Worm (Caenorhabditis elegans): ENCODE data around the gene ssp-34.

The ssp-34 gene

ce11 chrIV:10699000-10699399, 39.4 kb downstream of the ssp-34 start:
- TF ChIP-seq aly-2 (tag; optimal IDR thresholded peaks at IDR 0.05), result no peak
- TF ChIP-seq ceh-9 (tag; optimal IDR thresholded peaks at IDR 0.05), result no peak
- TF ChIP-seq daf-12 (tag; optimal IDR thresholded peaks at IDR 0.05), result no peak
- TF ChIP-seq nhr-43 (tag; optimal IDR thresholded peaks at IDR 0.05; ENCODE audit: poor library complexity, severe bottlenecking), result no peak

ce11 chrIV:10698486-10698885, 39.9 kb downstream of the ssp-34 start:
- no peak for TF ChIP-seq ztf-11 (tag; optimal IDR thresholded peaks at IDR 0.05)
- TF ChIP-seq eor-1 (tag; optimal IDR thresholded peaks at IDR 0.05), result no peak
- no peak for TF ChIP-seq unc-39 (tag; optimal IDR thresholded peaks at IDR 0.05)
- no peak for TF ChIP-seq nhr-12 (tag; optimal IDR thresholded peaks at IDR 0.05)
- TF ChIP-seq nfya-1 (tag; optimal IDR thresholded peaks at IDR 0.05; ENCODE audit: insufficient read depth), result no peak
- TF ChIP-seq tbx-2 (tag; optimal IDR thresholded peaks at IDR 0.05), result no peak
- TF ChIP-seq ztf-4 (tag; optimal IDR thresholded peaks at IDR 0.05), result no peak
- TF ChIP-seq skn-1 (tag; optimal IDR thresholded peaks at IDR 0.05), result no peak
- no peak for TF ChIP-seq lin-15B (tag; optimal IDR thresholded peaks at IDR 0.05)
- no peak for TF ChIP-seq ZK546.5 (tag; optimal IDR thresholded peaks at IDR 0.05)
- TF ChIP-seq fos-1 (tag; optimal IDR thresholded peaks at IDR 0.05), result no peak
- TF ChIP-seq ama-1 (optimal IDR thresholded peaks at IDR 0.05), result no peak
- TF ChIP-seq R02D3.7 (tag; optimal IDR thresholded peaks at IDR 0.05), result no peak
- TF ChIP-seq nhr-23 (tag; optimal IDR thresholded peaks at IDR 0.05), result no peak
- no peak for TF ChIP-seq pqm-1 (tag; optimal IDR thresholded peaks at IDR 0.05)
- no peak for TF ChIP-seq fkh-10 (GFP tag; optimal IDR thresholded peaks at IDR 0.05)
- TF ChIP-seq lin-39 (tag; optimal IDR thresholded peaks at IDR 0.05), result no peak
- TF ChIP-seq nhr-28 (tag; optimal IDR thresholded peaks at IDR 0.05), result no peak

- TF ChIP-seq pqm-1 (tag; optimal IDR thresholded peaks at IDR 0.05) (peak; percentile 15), nhr-23 (tag; optimal IDR thresholded peaks at IDR 0.05) (peak; percentile 72), nhr-25 (tag; optimal IDR thresholded peaks at IDR 0.05) (peak; percentile 86), jun-1 (tag; optimal IDR thresholded peaks at IDR 0.05) (peak; percentile 72), nhr-237 (tag; optimal IDR thresholded peaks at IDR 0.05) (no peak), ZK546.5 (tag; optimal IDR thresholded peaks at IDR 0.05) (no peak), nhr-67 (tag; optimal IDR thresholded peaks at IDR 0.05) (no peak), elt-1 (tag; optimal IDR thresholded peaks at IDR 0.05) (no peak), hmg-11 (tag; optimal IDR thresholded peaks at IDR 0.05) (peak; percentile 45), pha-4 (tag; optimal IDR thresholded peaks at IDR 0.05) (peak; percentile 67), aly-2 (tag; optimal IDR thresholded peaks at IDR 0.05) (no peak), elt-2 (tag; optimal IDR thresholded peaks at IDR 0.05) (peak; percentile 47), ztf-4 (tag; optimal IDR thresholded peaks at IDR 0.05) (no peak), daf-12 (tag; optimal IDR thresholded peaks at IDR 0.05) (no peak), snpc-4 (tag; optimal IDR thresholded peaks at IDR 0.05) (peak; percentile 67), nhr-76 (tag; optimal IDR thresholded peaks at IDR 0.05) (no peak), nhr-11 (tag; optimal IDR thresholded peaks at IDR 0.05) (no peak), tbx-2 (tag; optimal IDR thresholded peaks at IDR 0.05) (no peak), ceh-9 (tag; optimal IDR thresholded peaks at IDR 0.05) (no peak), egl-5 (tag; optimal IDR thresholded peaks at IDR 0.05) (peak; percentile 58), skn-1 (tag; optimal IDR thresholded peaks at IDR 0.05) (peak; percentile 1), ceh-16 (tag; optimal IDR thresholded peaks at IDR 0.05) (no peak), nfya-1 (tag; optimal IDR thresholded peaks at IDR 0.05; ENCODE audit: insufficient read depth) (peak; percentile 36), lin-39 (tag; optimal IDR thresholded peaks at IDR 0.05) (peak; percentile 40), unc-62 (GFP tag; optimal IDR thresholded peaks at IDR 0.05) (no peak), lin-15B (tag; optimal IDR thresholded peaks at IDR 0.05) (peak; percentile 23), ceh-28 (tag; optimal IDR thresholded peaks at IDR 0.05) (peak; percentile 33), ama-1 (optimal IDR thresholded peaks at IDR 0.05) (peak; percentile 8), nhr-28 (tag; optimal IDR thresholded peaks at IDR 0.05) (no peak), nhr-43 (tag; optimal IDR thresholded peaks at IDR 0.05; ENCODE audit: poor library complexity, severe bottlenecking) (no peak)
Measured at ce11 chrIV:10697022-10697979, 41.1 kb downstream of the ssp-34 start, which contains the start of gene allo-1. allo-1 (minus strand) TSS chrIV:10697072.

All from whole organism, L3 larva.